Fruit fly (Drosophila melanogaster): ENCODE results near the gene Taf9.

Taf9 gene

dm6 chrX:17880269-17880889 is 38.4 kb downstream of the Taf9 start (continued):
- TF ChIP-seq caup (GFP tag; optimal IDR thresholded peaks at IDR 0.05; ENCODE audit: severe bottlenecking) (peak; percentile 91), lilli (GFP tag; optimal IDR thresholded peaks at IDR 0.05) (peak; percentile 98), NFAT (GFP tag; IDR thresholded peaks at IDR 0.05) (peak; percentile 96), wdn (GFP tag; IDR thresholded peaks at IDR 0.05) (peak; percentile 94), HLHmδ (GFP tag; optimal IDR thresholded peaks at IDR 0.05) (peak; percentile 11), ase (GFP tag; IDR thresholded peaks at IDR 0.05) (peak; percentile 95), CG18476 (GFP tag; optimal IDR thresholded peaks at IDR 0.05) (peak; percentile 77), jing (GFP tag; optimal IDR thresholded peaks at IDR 0.05) (peak; percentile 94), sim (GFP tag; IDR thresholded peaks at IDR 0.05) (peak; percentile 70; the same call in 1 of the 2 replicates), CG10543 (GFP tag; optimal IDR thresholded peaks at IDR 0.05) (peak; percentile 96), ato (GFP tag; IDR thresholded peaks at IDR 0.05; ENCODE audit: partially characterized antibody) (no peak), CG18599 (GFP tag; optimal IDR thresholded peaks at IDR 0.05) (peak; percentile 95), NfI (GFP tag; optimal IDR thresholded peaks at IDR 0.05) (peak; percentile 97), Rfx (GFP tag; IDR thresholded peaks at IDR 0.05) (peak; percentile 98), trem (tag; optimal IDR thresholded peaks at IDR 0.05) (peak; percentile 65), CG30020 (tag; optimal IDR thresholded peaks at IDR 0.05) (peak; percentile 60), CG15011 (GFP tag; optimal IDR thresholded peaks at IDR 0.05) (peak; percentile 82), CG12219 (GFP tag; optimal IDR thresholded peaks at IDR 0.05) (peak; percentile 93), CG14965 (GFP tag; optimal IDR thresholded peaks at IDR 0.05; ENCODE audit: borderline replicate concordance) (peak; percentile 50), dan (GFP tag; IDR thresholded peaks at IDR 0.05) (peak; percentile 45; the same call in 1 of the 2 replicates), CG17912 (GFP tag; optimal IDR thresholded peaks at IDR 0.05) (peak; percentile 93), usp (GFP tag; optimal IDR thresholded peaks at IDR 0.05) (no peak), MBD-R2 (GFP tag; IDR thresholded peaks at IDR 0.05) (peak; percentile 85), CG7786 (GFP tag; optimal IDR thresholded peaks at IDR 0.05) (peak; percentile 92), CG4854 (GFP tag; optimal IDR thresholded peaks at IDR 0.05) (peak; percentile 85), sisA (GFP tag; IDR thresholded peaks at IDR 0.05) (peak; percentile 94), amos (GFP tag; IDR thresholded peaks at IDR 0.05; ENCODE audit: partially characterized antibody) (no peak), Kr (GFP tag; optimal IDR thresholded peaks at IDR 0.05) (no peak), CG10462 (GFP tag; optimal IDR thresholded peaks at IDR 0.05) (peak; percentile 89), Nf-YB (GFP tag; optimal IDR thresholded peaks at IDR 0.05) (peak; percentile 78), CG14441 (GFP tag; IDR thresholded peaks at IDR 0.05) (peak; percentile 97), Mes4 (GFP tag; optimal IDR thresholded peaks at IDR 0.05) (peak; percentile 86), CG15601 (tag; optimal IDR thresholded peaks at IDR 0.05) (peak; percentile 92), CG10321 (GFP tag; IDR thresholded peaks at IDR 0.05) (peak; percentile 72), CG5953 (GFP tag; IDR thresholded peaks at IDR 0.05) (peak; percentile 93), cwo (GFP tag; optimal IDR thresholded peaks at IDR 0.05) (peak; percentile 90), Awh (GFP tag; IDR thresholded peaks at IDR 0.05) (peak; percentile 92), CG32532 (GFP tag; IDR thresholded peaks at IDR 0.05) (peak; percentile 97), Fer2 (tag; optimal IDR thresholded peaks at IDR 0.05) (peak; percentile 92), chinmo (GFP tag; IDR thresholded peaks at IDR 0.05; ENCODE audit: partially characterized antibody) (0 out of 4 replicates have a peak, but pooled peaks have one; percentile 30), pros (GFP tag; optimal IDR thresholded peaks at IDR 0.05) (peak; percentile 58), ftz-f1 (GFP tag; optimal IDR thresholded peaks at IDR 0.05) (peak; percentile 66), CG4282 (GFP tag; optimal IDR thresholded peaks at IDR 0.05) (peak; percentile 66), Adf1 (GFP tag; IDR thresholded peaks at IDR 0.05) (peak; percentile 81), CG9876 (GFP tag; optimal IDR thresholded peaks at IDR 0.05) (peak; percentile 86), CG11560 (tag; IDR thresholded peaks at IDR 0.05) (peak; percentile 89), pb (GFP tag; optimal IDR thresholded peaks at IDR 0.05) (peak; percentile 88), Poxn (GFP tag; IDR thresholded peaks at IDR 0.05) (peak; percentile 87), CG1602 (GFP tag; optimal IDR thresholded peaks at IDR 0.05) (peak; percentile 91), grn (GFP tag; optimal IDR thresholded peaks at IDR 0.05) (peak; percentile 83)

Measured in whole organism, embryonic.